Fruit fly (Drosophila melanogaster): ENCODE measurements around the gene CG18304.
A peak's percentile ranks its signal among the peaks of the same experiment; 100 is the strongest.

CG18304 gene

DNA sequence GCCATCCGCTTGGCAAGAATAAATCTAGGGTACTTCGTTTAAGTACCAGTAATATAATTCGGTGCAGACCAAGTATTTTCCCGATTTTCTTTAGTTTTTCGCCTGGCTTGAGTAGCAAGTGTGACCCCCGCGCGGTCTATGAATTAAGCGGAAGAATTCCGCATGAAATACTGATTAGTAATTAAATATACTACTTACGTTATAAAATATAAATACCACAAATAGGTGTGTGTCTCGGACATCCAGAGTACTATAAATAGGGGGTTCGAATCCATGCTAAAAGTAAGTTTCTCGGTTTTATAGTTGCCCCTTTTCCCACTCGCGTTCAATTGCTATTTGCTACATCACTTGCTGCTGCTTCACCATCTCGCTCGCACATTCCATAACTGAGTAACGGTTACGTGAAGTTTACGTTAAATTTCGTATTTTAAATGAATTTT, 29.0 kb upstream of the CG18304 start, which contains the start of gene snRNP-U1-70K (continued):
- TF ChIP-seq CG17385 (GFP tag; optimal IDR thresholded peaks at IDR 0.05) = no peak
- TF ChIP-seq CG4707 (GFP tag; optimal IDR thresholded peaks at IDR 0.05) = no peak
- no peak for TF ChIP-seq Hr3 (GFP tag; optimal IDR thresholded peaks at IDR 0.05)
- TF ChIP-seq CG33557 (GFP tag; optimal IDR thresholded peaks at IDR 0.05) = no peak
- no peak for TF ChIP-seq CG10543 (GFP tag; optimal IDR thresholded peaks at IDR 0.05)
- no peak for TF ChIP-seq CG6254 (GFP tag; optimal IDR thresholded peaks at IDR 0.05)
- TF ChIP-seq CG32532 (GFP tag; IDR thresholded peaks at IDR 0.05) = no peak
- TF ChIP-seq CG7963 (GFP tag; IDR thresholded peaks at IDR 0.05; ENCODE audit: partially characterized antibody) = no peak
- TF ChIP-seq insv (GFP tag; optimal IDR thresholded peaks at IDR 0.05) = peak in 1 of 2 experiments; percentile 43
- TF ChIP-seq PHDP (tag; optimal IDR thresholded peaks at IDR 0.05) = no peak
- no peak for TF ChIP-seq fu2 (GFP tag; optimal IDR thresholded peaks at IDR 0.05)
- no peak for TF ChIP-seq tup (GFP tag; optimal IDR thresholded peaks at IDR 0.05)
- no peak for TF ChIP-seq CG8290 (GFP tag; optimal IDR thresholded peaks at IDR 0.05)
- no peak for TF ChIP-seq CG8290 (tag; optimal IDR thresholded peaks at IDR 0.05)
- TF ChIP-seq CG12104 (GFP tag; optimal IDR thresholded peaks at IDR 0.05) = no peak
- no peak for TF ChIP-seq CG2678 (tag; optimal IDR thresholded peaks at IDR 0.05)
- TF ChIP-seq croc (GFP tag; conservative IDR thresholded peaks at IDR 0.05) = no peak
- TF ChIP-seq repo (GFP tag; optimal IDR thresholded peaks at IDR 0.05) = no peak
- TF ChIP-seq slp2 (GFP tag; optimal IDR thresholded peaks at IDR 0.05) = no peak
- TF ChIP-seq dpn (GFP tag; optimal IDR thresholded peaks at IDR 0.05) = no peak
- no peak for TF ChIP-seq fd96Cb (tag; optimal IDR thresholded peaks at IDR 0.05)
- TF ChIP-seq B-H1 (GFP tag; IDR thresholded peaks at IDR 0.05) = no peak
- TF ChIP-seq Vsx1 (GFP tag; optimal IDR thresholded peaks at IDR 0.05) = no peak
- TF ChIP-seq CG1603 (tag; optimal IDR thresholded peaks at IDR 0.05) = no peak
- TF ChIP-seq CG7372 (GFP tag; IDR thresholded peaks at IDR 0.05) = no peak; the same call in 1 of the 2 replicates
- no peak for TF ChIP-seq ewg (GFP tag; optimal IDR thresholded peaks at IDR 0.05)
- no peak for TF ChIP-seq Atf-2 (GFP tag; optimal IDR thresholded peaks at IDR 0.05)
- TF ChIP-seq Dp (GFP tag; optimal IDR thresholded peaks at IDR 0.05) = peak; percentile 55
- TF ChIP-seq CG9817 (tag; optimal IDR thresholded peaks at IDR 0.05) = no peak
- no peak for TF ChIP-seq CG6765 (GFP tag; optimal IDR thresholded peaks at IDR 0.05)
- TF ChIP-seq Doc3 (GFP tag; IDR thresholded peaks at IDR 0.05; ENCODE audit: partially characterized antibody) = no peak
- no peak for TF ChIP-seq CG1602 (GFP tag; optimal IDR thresholded peaks at IDR 0.05)
- TF ChIP-seq jumu (GFP tag; optimal IDR thresholded peaks at IDR 0.05) = no peak
- no peak for TF ChIP-seq dm (GFP tag; optimal IDR thresholded peaks at IDR 0.05)
- TF ChIP-seq CG9797 (GFP tag; optimal IDR thresholded peaks at IDR 0.05) = peak; percentile 94
- no peak for TF ChIP-seq CG9609 (GFP tag; optimal IDR thresholded peaks at IDR 0.05)
- no peak for TF ChIP-seq pros (GFP tag; optimal IDR thresholded peaks at IDR 0.05)
- TF ChIP-seq CG16779 (GFP tag; IDR thresholded peaks at IDR 0.05) = no peak
- no peak for TF ChIP-seq yki (optimal IDR thresholded peaks at IDR 0.05)
- TF ChIP-seq CG3163 (GFP tag; optimal IDR thresholded peaks at IDR 0.05) = no peak
- no peak for TF ChIP-seq CG7839 (tag; optimal IDR thresholded peaks at IDR 0.05)
- no peak for TF ChIP-seq NC2β (GFP tag; optimal IDR thresholded peaks at IDR 0.05)
- peak; percentile 89 for TF ChIP-seq gfzf (GFP tag; optimal IDR thresholded peaks at IDR 0.05)
- no peak for TF ChIP-seq org-1 (GFP tag; optimal IDR thresholded peaks at IDR 0.05)
- TF ChIP-seq CG4404 (GFP tag; IDR thresholded peaks at IDR 0.05) = no peak
- TF ChIP-seq row (GFP tag; IDR thresholded peaks at IDR 0.05) = peak; percentile 42; the same call in 2 of the 3 replicates
- TF ChIP-seq unpg (GFP tag; optimal IDR thresholded peaks at IDR 0.05) = no peak
- no peak for TF ChIP-seq ab (GFP tag; optimal IDR thresholded peaks at IDR 0.05)
- TF ChIP-seq Ravus (GFP tag; IDR thresholded peaks at IDR 0.05) = no peak
- TF ChIP-seq CG11695 (GFP tag; IDR thresholded peaks at IDR 0.05) = no peak
- no peak for TF ChIP-seq CG4282 (GFP tag; optimal IDR thresholded peaks at IDR 0.05)
- TF ChIP-seq Taf1 (GFP tag; IDR thresholded peaks at IDR 0.05) = no peak
